Fruit fly (Drosophila melanogaster): Measurements from ENCODE around the gene mRpL13.

mRpL13 gene

dm6 chr2L:18858661-18859532 is at the start of gene mRpL13, which contains the start of gene CG10602:
mRpL13 (minus strand) TSS chr2L:18859248.
CG10602 (minus strand) TSS chr2L:18859248.
- TF ChIP-seq h (optimal IDR thresholded peaks at IDR 0.05) (no peak), Sin3A (optimal IDR thresholded peaks at IDR 0.05) (no peak), ttk (optimal IDR thresholded peaks at IDR 0.05) (no peak), insv (optimal IDR thresholded peaks at IDR 0.05) (no peak), psq (optimal IDR thresholded peaks at IDR 0.05) (no peak), Myc (optimal IDR thresholded peaks at IDR 0.05) (no peak)

DNA sequence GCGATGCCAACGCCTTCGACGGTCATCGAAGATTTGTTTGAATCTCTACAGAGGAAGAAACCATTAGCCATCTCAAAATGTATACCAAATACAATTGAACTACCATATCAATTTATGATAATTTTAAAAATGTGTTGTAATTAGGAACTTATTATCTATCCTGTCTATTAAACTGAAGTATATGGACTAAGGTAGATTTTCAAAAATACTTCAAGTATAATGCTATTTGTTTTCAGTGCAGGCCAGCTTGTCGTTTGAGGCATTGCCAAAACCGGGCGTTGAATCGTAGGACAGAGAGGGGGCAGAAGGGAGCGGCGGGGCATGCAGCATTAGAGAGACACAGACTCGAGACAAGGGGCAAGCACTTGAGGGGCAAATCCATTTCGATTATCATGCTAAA is 48.4 kb upstream of the mRpL13 start:
- no peak for TF ChIP-seq Sin3A (optimal IDR thresholded peaks at IDR 0.05)

dm6 chr2L:18906615-18907014 is 47.6 kb upstream of the mRpL13 start:
- TF ChIP-seq insv (optimal IDR thresholded peaks at IDR 0.05) (no peak), psq (optimal IDR thresholded peaks at IDR 0.05) (no peak), ttk (optimal IDR thresholded peaks at IDR 0.05) (no peak), Myc (optimal IDR thresholded peaks at IDR 0.05) (no peak), Sin3A (optimal IDR thresholded peaks at IDR 0.05) (no peak), h (optimal IDR thresholded peaks at IDR 0.05) (no peak)

dm6 chr2L:18900976-18901375 is 41.9 kb upstream of the mRpL13 start:
- TF ChIP-seq psq (optimal IDR thresholded peaks at IDR 0.05) (no peak), h (optimal IDR thresholded peaks at IDR 0.05) (no peak), Sin3A (optimal IDR thresholded peaks at IDR 0.05) (no peak), ttk (optimal IDR thresholded peaks at IDR 0.05) (no peak), insv (optimal IDR thresholded peaks at IDR 0.05) (no peak), Myc (optimal IDR thresholded peaks at IDR 0.05) (no peak)

DNA sequence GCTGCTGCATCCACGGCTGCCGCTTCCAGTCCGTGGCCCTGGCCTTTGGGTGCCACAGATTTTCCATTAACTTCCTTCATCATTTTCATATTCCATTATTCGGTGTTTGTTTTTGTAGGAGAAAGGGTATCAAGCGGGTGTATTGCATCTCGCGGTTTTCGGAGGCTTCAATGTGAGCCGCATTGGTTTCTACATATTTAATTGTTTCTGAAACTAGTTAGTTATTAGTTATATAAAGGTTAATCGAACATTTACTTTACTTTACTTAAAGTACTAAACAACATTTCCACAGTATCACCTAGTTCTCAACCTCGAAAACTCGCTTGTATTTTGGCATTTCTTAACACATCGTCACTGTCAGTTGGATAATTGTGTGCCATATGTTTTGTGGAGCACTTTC is 40.8 kb upstream of the mRpL13 start:
- TF ChIP-seq Myc (optimal IDR thresholded peaks at IDR 0.05) (no peak), psq (optimal IDR thresholded peaks at IDR 0.05) (no peak), h (optimal IDR thresholded peaks at IDR 0.05) (no peak), insv (optimal IDR thresholded peaks at IDR 0.05) (no peak), ttk (optimal IDR thresholded peaks at IDR 0.05) (no peak), Sin3A (optimal IDR thresholded peaks at IDR 0.05) (no peak)

DNA sequence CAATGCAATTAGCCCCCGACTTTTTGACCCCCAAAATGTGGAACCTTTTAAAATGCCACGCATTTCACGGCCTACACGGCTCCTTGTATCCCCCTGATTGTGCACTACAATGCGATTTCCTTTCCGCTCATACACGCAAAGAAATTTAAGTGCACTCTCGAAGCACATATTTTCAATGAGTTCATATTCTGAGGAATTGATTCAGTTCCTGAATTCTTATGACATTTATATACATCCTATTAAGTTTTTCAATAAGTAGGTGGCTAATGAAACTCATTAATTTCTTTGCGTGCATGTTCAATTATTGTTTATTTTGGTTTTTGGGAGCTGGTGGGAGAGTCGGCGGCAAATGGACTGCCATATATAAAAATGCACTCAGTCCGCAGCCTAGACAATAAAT is 40.2 kb upstream of the mRpL13 start:
- TF ChIP-seq Myc (optimal IDR thresholded peaks at IDR 0.05), result no peak
- no peak for TF ChIP-seq psq (optimal IDR thresholded peaks at IDR 0.05)
- no peak for TF ChIP-seq Sin3A (optimal IDR thresholded peaks at IDR 0.05)
- no peak for TF ChIP-seq insv (optimal IDR thresholded peaks at IDR 0.05)
- no peak for TF ChIP-seq ttk (optimal IDR thresholded peaks at IDR 0.05)
- TF ChIP-seq h (optimal IDR thresholded peaks at IDR 0.05), result no peak

DNA sequence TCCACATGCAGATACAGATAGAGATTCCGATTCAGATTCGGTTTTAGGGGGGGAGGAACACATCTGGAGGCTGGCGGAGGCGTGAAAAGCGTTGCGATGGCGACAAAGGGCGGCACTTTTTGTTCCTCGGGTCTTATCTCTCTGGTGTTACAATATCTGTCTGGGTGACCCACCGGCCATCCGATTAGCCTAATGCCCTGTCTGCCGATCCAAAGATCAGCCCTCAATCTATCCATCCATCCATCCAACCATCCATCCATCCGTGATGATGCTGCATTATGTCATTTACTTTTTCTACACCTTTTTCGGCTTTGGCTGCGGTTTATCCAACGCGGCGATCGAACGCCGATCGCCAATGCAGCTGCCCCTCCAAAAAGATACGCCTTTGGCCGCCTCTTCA is 38.9 kb upstream of the mRpL13 start:
- TF ChIP-seq ttk (optimal IDR thresholded peaks at IDR 0.05), result no peak
- TF ChIP-seq h (optimal IDR thresholded peaks at IDR 0.05), result no peak
- no peak for TF ChIP-seq insv (optimal IDR thresholded peaks at IDR 0.05)
- no peak for TF ChIP-seq psq (optimal IDR thresholded peaks at IDR 0.05)
- TF ChIP-seq Sin3A (optimal IDR thresholded peaks at IDR 0.05), result no peak
- TF ChIP-seq Myc (optimal IDR thresholded peaks at IDR 0.05), result no peak

DNA sequence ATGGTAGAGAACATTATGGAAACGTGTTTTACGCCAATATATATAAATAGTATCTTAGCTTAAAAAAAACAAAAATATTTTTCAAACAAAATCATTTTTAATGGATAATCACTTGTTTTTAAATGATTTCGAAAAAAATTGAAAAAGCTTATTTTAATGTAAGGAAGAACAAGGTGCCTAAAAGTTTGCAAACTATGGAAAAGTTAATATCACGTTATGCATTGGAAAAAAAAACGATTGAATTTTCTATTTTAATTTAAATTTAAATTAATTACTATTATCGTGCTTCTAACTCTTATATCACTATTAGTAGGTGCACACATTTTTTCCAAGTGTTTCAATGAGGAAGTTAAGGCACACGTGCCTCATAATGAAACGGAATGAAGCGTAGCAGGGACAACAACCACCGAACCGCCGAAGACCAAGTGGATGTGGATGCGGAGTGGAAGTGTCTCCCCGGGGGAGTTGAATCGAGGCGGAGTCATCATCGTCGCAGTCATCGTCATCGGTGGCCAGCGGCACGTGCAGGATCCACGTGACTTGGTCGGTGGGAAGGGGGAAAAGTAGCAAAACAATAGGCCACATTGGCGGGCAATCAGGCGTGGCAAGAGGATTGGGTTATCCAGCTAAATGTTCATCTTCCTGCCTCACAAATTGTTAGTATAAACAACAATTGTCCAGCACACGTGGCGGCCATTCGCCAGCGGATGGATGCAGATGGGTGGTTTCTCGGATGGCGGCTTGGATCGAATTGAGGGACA is 38.0 kb upstream of the mRpL13 start:
- TF ChIP-seq insv (optimal IDR thresholded peaks at IDR 0.05), result no peak
- no peak for TF ChIP-seq ttk (optimal IDR thresholded peaks at IDR 0.05)
- no peak for TF ChIP-seq Myc (optimal IDR thresholded peaks at IDR 0.05)
- no peak for TF ChIP-seq psq (optimal IDR thresholded peaks at IDR 0.05)
- no peak for TF ChIP-seq Sin3A (optimal IDR thresholded peaks at IDR 0.05)
- no peak for TF ChIP-seq h (optimal IDR thresholded peaks at IDR 0.05)

DNA sequence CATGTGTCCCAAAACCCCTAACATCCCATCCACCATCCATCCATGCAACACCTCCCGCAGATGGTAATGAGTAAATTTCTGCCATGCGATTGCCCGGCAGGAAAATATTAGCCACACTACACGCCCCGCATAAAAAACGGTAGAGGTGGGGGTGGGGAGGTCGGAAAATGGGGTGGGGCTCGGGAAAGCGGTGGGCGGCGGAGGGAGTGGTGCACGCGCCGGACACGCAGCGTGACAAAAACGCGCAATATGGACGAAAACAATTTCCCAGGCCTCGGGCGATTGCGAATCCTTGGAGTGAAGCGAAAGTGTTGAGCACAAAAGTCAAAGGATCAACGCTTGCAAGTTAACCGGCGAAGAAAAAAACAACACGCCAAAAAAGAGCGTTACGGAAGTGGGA is 37.3 kb upstream of the mRpL13 start:
- TF ChIP-seq psq (optimal IDR thresholded peaks at IDR 0.05) (no peak), Myc (optimal IDR thresholded peaks at IDR 0.05) (no peak), Sin3A (optimal IDR thresholded peaks at IDR 0.05) (no peak), insv (optimal IDR thresholded peaks at IDR 0.05) (no peak), ttk (optimal IDR thresholded peaks at IDR 0.05) (no peak), h (optimal IDR thresholded peaks at IDR 0.05) (no peak)

DNA sequence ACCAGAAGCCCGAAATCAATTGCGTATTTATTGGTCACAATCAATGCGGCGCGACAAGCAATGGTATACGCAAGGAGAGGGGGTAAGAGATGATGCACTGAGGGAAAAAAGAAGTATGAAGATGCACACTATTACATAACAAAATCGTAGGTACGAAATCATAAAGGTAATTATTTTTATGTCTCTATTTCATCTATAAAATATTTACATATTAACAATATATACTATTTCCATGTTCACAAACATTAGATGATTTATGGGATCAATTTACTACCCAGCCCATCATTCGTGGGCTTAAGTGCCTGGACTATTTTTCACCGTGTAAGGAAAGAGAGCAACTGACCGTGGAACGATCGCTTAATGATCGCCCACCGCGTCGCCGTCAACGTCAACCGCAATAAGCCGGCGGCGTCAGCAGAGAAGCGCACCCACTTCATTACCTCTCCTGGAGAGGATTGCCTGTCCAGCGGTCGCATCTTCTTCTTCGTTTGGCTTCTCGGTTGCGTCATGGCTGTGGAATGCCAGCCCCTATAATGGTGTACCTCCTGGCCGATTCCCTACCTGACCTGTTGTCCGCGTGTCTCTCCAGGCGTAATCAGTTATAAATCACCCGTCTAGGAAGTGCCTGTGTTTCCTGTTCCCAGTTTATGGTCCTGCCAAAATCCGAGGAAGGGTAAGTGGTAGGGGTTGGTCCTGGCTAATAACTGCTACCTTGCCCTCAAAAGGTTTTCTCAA is 36.1 kb upstream of the mRpL13 start:
- TF ChIP-seq ttk (optimal IDR thresholded peaks at IDR 0.05) (no peak), insv (optimal IDR thresholded peaks at IDR 0.05) (no peak), Myc (optimal IDR thresholded peaks at IDR 0.05) (no peak), Sin3A (optimal IDR thresholded peaks at IDR 0.05) (no peak), psq (optimal IDR thresholded peaks at IDR 0.05) (no peak), h (optimal IDR thresholded peaks at IDR 0.05) (no peak)

dm6 chr2L:18890087-18890486 is 31.0 kb upstream of the mRpL13 start:
- no peak for TF ChIP-seq Sin3A (optimal IDR thresholded peaks at IDR 0.05)
- no peak for TF ChIP-seq psq (optimal IDR thresholded peaks at IDR 0.05)
- TF ChIP-seq h (optimal IDR thresholded peaks at IDR 0.05), result no peak
- TF ChIP-seq insv (optimal IDR thresholded peaks at IDR 0.05), result no peak
- no peak for TF ChIP-seq ttk (optimal IDR thresholded peaks at IDR 0.05)
- no peak for TF ChIP-seq Myc (optimal IDR thresholded peaks at IDR 0.05)

dm6 chr2L:18889311-18889710 is 30.3 kb upstream of the mRpL13 start:
- TF ChIP-seq Myc (optimal IDR thresholded peaks at IDR 0.05) (no peak), h (optimal IDR thresholded peaks at IDR 0.05) (no peak), psq (optimal IDR thresholded peaks at IDR 0.05) (no peak), ttk (optimal IDR thresholded peaks at IDR 0.05) (no peak), Sin3A (optimal IDR thresholded peaks at IDR 0.05) (no peak), insv (optimal IDR thresholded peaks at IDR 0.05) (no peak)

Data from Kc167 (cell line).